Fruit fly (Drosophila melanogaster) whole organism, adult: ENCODE results near the gene CG4586.

Experiments
- CG11617 ChIP-seq: fragments of 200-800 bp; sonication (Bioruptor generic); optimal IDR thresholded peaks from 2 replicates; lab custom pipeline; 2017; ENCODE audit warnings: mild to moderate bottlenecking, missing biosample characterization, missing genetic modification reagents, missing genetic modification characterization
- CG12768 ChIP-seq: fragments of 200-800 bp; sonication (Bioruptor generic); optimal IDR thresholded peaks from 2 replicates; lab custom pipeline; 2017; ENCODE audit warnings: missing biosample characterization, missing genetic modification characterization, mild to moderate bottlenecking, moderate library complexity, missing genetic modification reagents
- CG14711 ChIP-seq: fragments of 200-800 bp; sonication (Bioruptor generic); optimal IDR thresholded peaks from 2 replicates; lab custom pipeline; 2018; ENCODE audit warnings: missing biosample characterization, mild to moderate bottlenecking, missing genetic modification characterization, moderate library complexity
- CG33017 ChIP-seq: fragments of 200-800 bp; sonication (Bioruptor generic); optimal IDR thresholded peaks from 2 replicates; lab custom pipeline; 2018; ENCODE audit warnings: missing biosample characterization, mild to moderate bottlenecking, missing genetic modification characterization, moderate library complexity
- CG7045 ChIP-seq: fragments of 200-800 bp; sonication (Bioruptor generic); optimal IDR thresholded peaks from 2 replicates; lab custom pipeline; 2017; ENCODE audit warnings: missing biosample characterization, mild to moderate bottlenecking, missing genetic modification characterization
- CG7101 ChIP-seq: fragments of 200-800 bp; sonication (Bioruptor generic); optimal IDR thresholded peaks from 2 replicates; lab custom pipeline; 2018; ENCODE audit warnings: missing biosample characterization, mild to moderate bottlenecking, missing genetic modification characterization, moderate library complexity
- Crg-1 ChIP-seq: fragments of 200-800 bp; sonication (Bioruptor generic); optimal IDR thresholded peaks from 2 replicates; lab custom pipeline; 2016; ENCODE audit warnings: missing biosample characterization, missing genetic modification characterization
- Mnt ChIP-seq: fragments of 200-800 bp; sonication (Bioruptor generic); optimal IDR thresholded peaks from 2 replicates; lab custom pipeline; 2016; ENCODE audit warnings: missing biosample characterization, mild to moderate bottlenecking, missing genetic modification characterization
- bab1 ChIP-seq: fragments of 200-800 bp; sonication (Bioruptor generic); optimal IDR thresholded peaks from 3 replicates; lab custom pipeline; 2019; ENCODE audit warnings: missing biosample characterization, mild to moderate bottlenecking, missing genetic modification characterization, moderate library complexity
- cic ChIP-seq: fragments of 200-800 bp; sonication (Bioruptor generic); optimal IDR thresholded peaks from 2 replicates; lab custom pipeline; 2017; ENCODE audit warnings: missing biosample characterization, mild to moderate bottlenecking, missing genetic modification characterization, moderate library complexity
- kay ChIP-seq: fragments of 200-800 bp; sonication (Bioruptor generic); peaks from one replicate; lab custom pipeline; 2016; ENCODE audit warnings: missing biosample characterization, missing genetic modification characterization, borderline replicate concordance
- ovo ChIP-seq: fragments of 200-800 bp; sonication (Bioruptor generic); optimal IDR thresholded peaks from 2 replicates; lab custom pipeline; 2016; ENCODE audit warnings: missing biosample characterization, missing genetic modification characterization
- tj ChIP-seq: fragments of 200-800 bp; sonication (Bioruptor generic); optimal IDR thresholded peaks from 3 replicates; lab custom pipeline; 2017; ENCODE audit warnings: missing biosample characterization, mild to moderate bottlenecking, missing genetic modification characterization, moderate library complexity

dm6 chrX:6988082-6988481, 18.4 kb downstream of the CG4586 start:
- TF ChIP-seq CG12768 (GFP tag; lab: Kevin White, UChicago): no peak
- no peak for TF ChIP-seq kay (GFP tag; lab: Kevin White, UChicago)
- TF ChIP-seq CG33017: no peak
- no peak for TF ChIP-seq CG14711 (tag; lab: Kevin White, UChicago)
- no peak for TF ChIP-seq CG7045 (GFP tag; lab: Kevin White, UChicago)
- TF ChIP-seq Crg-1 (GFP tag; lab: Kevin White, UChicago): no peak
- no peak for TF ChIP-seq Mnt
- TF ChIP-seq bab1 (GFP tag; lab: Kevin White, UChicago): no peak
- no peak for TF ChIP-seq CG11617 (GFP tag; lab: Kevin White, UChicago)
- TF ChIP-seq CG7101: no peak
- no peak for TF ChIP-seq cic
- no peak for TF ChIP-seq tj (GFP tag; lab: Kevin White, UChicago)
- no peak for TF ChIP-seq ovo
